Worm (Caenorhabditis elegans) whole organism, L1 larva: ENCODE data around the gene asp-7.

Experiments used
- C16A3.4 ChIP-seq: fragments of 150-350 bp; optimal IDR thresholded peaks from 2 replicates; lab custom pipeline; 2014; ENCODE audit warnings: missing biosample characterization, missing genetic modification characterization
- aly-2 ChIP-seq: fragments of 150-350 bp; optimal IDR thresholded peaks from 2 replicates; lab custom pipeline; 2014; ENCODE audit warnings: missing biosample characterization, missing genetic modification characterization
- ceh-82 ChIP-seq, 3 experiments: fragments of 150-350 bp in 1 of 3; sonication (generic microtip) in 2 of 3; optimal IDR thresholded peaks; 2 replicates each; lab custom pipeline; 2014 to 2017; ENCODE audit warnings: missing biosample characterization in 3 of 3, missing genetic modification characterization in 3 of 3
- elt-2 ChIP-seq: sonication (generic microtip); optimal IDR thresholded peaks from 2 replicates; lab custom pipeline; 2016; ENCODE audit warnings: missing genetic modification characterization, mild to moderate bottlenecking, inconsistent platforms, missing compliant biosample characterization, missing genetic modification reagents
- fkh-10 ChIP-seq: sonication (generic microtip); optimal IDR thresholded peaks from 2 replicates; lab custom pipeline; 2017; ENCODE audit warnings: missing biosample characterization, missing genetic modification reagents, missing genetic modification characterization
- jun-1 ChIP-seq: fragments of 150-350 bp; optimal IDR thresholded peaks from 2 replicates; lab custom pipeline; 2014; ENCODE audit warnings: missing biosample characterization, missing genetic modification reagents, missing genetic modification characterization
- lin-15B ChIP-seq: fragments of 150-350 bp; sonication (generic microtip); optimal IDR thresholded peaks from 3 replicates; lab custom pipeline; 2014; ENCODE audit warnings: missing biosample characterization, missing genetic modification characterization
- lir-3 ChIP-seq: sonication (generic microtip); optimal IDR thresholded peaks from 2 replicates; lab custom pipeline; 2016; ENCODE audit warnings: mild to moderate bottlenecking, missing genetic modification characterization, moderate library complexity, missing compliant biosample characterization; ENCODE audit not compliant: poor library complexity
- nhr-237 ChIP-seq: fragments of 150-350 bp; optimal IDR thresholded peaks from 2 replicates; lab custom pipeline; 2014; ENCODE audit warnings: missing biosample characterization, missing genetic modification characterization
- nhr-76 ChIP-seq: sonication (generic microtip); optimal IDR thresholded peaks from 2 replicates; lab custom pipeline; 2017; ENCODE audit warnings: missing biosample characterization, missing genetic modification characterization
- skn-1 ChIP-seq: fragments of 150-350 bp; optimal IDR thresholded peaks from 2 replicates; lab custom pipeline; 2014; ENCODE audit warnings: missing biosample characterization, missing genetic modification characterization
- snu-23 ChIP-seq: sonication (generic microtip); optimal IDR thresholded peaks from 2 replicates; lab custom pipeline; 2016; ENCODE audit warnings: missing genetic modification characterization, missing compliant biosample characterization
- unc-62 ChIP-seq: fragments of 150-350 bp; optimal IDR thresholded peaks from 2 replicates; lab custom pipeline; 2014; ENCODE audit warnings: missing biosample characterization, missing genetic modification reagents, missing genetic modification characterization

The asp-7 gene

DNA sequence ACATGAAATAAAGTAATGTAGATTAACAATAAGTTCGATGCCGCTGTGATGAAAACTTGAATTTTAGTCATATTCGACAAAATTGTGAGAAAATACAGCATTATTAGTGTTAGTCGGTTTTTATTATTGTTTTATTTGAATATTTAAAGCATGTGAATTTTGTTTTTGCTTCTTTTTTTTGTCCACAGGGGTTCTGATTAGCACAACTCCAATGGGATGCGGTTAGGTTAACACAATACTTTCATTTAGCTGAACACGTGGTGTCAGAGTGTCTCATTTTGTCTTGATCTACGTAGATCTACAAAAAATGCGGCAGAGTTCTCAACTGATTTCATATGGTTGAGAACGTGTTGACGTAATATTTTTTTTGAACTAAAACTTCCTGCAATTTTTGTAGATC, 41.0 kb downstream of the asp-7 start, which contains the start of gene str-40:
TSS of gene str-40 (minus strand) at position 101 of the 400 bp plus-strand sequence.
- TF ChIP-seq skn-1 (tag; lab: Kevin White, UChicago) = no peak
- TF ChIP-seq elt-2 (tag; lab: Kevin White, UChicago) = no peak
- TF ChIP-seq aly-2 (tag; lab: Kevin White, UChicago) = no peak
- no peak for TF ChIP-seq nhr-76 (tag; lab: Kevin White, UChicago)
- no peak for TF ChIP-seq jun-1 (tag; lab: Kevin White, UChicago)
- TF ChIP-seq nhr-237 (tag; lab: Kevin White, UChicago) = no peak
- TF ChIP-seq ceh-82 (tag; optimal IDR thresholded peaks at IDR 0.05; lab: Kevin White, UChicago) = no peak
- no peak for TF ChIP-seq lin-15B (tag; lab: Kevin White, UChicago)
- TF ChIP-seq, all 84 proteins: peak for 0

DNA sequence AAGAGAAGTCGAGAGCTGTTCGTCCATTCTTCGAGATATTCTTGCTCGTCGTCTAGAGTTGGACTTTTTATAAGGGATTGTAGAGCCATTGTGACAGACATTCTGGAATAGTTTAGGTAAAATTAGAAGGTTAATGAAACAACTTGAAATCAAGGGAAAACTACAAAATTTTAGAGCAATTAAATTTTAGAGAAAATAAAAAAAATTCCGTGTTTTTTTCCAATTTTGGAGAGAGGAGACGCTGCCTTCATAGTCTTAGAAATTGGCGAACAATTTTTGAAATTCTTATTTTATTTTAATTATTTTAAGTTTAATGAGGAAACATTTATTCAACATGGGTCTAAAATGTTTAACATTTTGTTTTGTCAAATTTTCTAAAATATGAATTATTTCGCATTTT, 43.5 kb downstream of the asp-7 start, which contains the start of gene C50H11.13:
TSS of gene C50H11.13 (minus strand) at position 101 of the 400 bp plus-strand sequence.
- no peak for TF ChIP-seq snu-23 (GFP tag; lab: Kevin White, UChicago)
- TF ChIP-seq C16A3.4 (tag; lab: Kevin White, UChicago) = no peak
- no peak for TF ChIP-seq unc-62 (GFP tag; lab: Kevin White, UChicago)
- no peak for TF ChIP-seq lir-3 (tag; lab: Kevin White, UChicago)
- TF ChIP-seq fkh-10 = no peak
